Worm (Caenorhabditis elegans): ENCODE results near the gene C33F10.1.

DNA sequence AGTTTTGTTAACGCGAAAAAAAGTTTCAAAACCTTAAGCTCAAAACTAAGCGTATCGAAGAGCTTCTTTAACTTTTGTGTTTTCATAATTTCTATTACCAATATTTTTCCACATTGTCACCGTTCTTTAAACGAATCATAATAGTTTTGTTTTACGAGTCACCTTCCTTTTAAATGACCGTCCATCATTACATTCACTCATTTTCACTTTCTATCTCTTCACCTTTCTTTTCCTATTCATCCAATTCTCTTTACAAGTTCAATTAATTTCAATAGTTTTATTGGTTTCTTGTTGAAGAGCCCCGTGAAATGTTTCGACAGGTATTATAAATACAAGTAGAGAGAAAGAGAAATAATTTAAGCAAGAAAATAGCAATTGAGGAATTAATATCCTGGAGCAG lies 37.0 kb downstream of the C33F10.1 start:
- TF ChIP-seq ama-1 (optimal IDR thresholded peaks at IDR 0.05) (no peak), zag-1 (tag; optimal IDR thresholded peaks at IDR 0.05) (no peak)
